5 fruit fly cellular contexts compared by ENCODE assay signal in the genomic region with DNA sequence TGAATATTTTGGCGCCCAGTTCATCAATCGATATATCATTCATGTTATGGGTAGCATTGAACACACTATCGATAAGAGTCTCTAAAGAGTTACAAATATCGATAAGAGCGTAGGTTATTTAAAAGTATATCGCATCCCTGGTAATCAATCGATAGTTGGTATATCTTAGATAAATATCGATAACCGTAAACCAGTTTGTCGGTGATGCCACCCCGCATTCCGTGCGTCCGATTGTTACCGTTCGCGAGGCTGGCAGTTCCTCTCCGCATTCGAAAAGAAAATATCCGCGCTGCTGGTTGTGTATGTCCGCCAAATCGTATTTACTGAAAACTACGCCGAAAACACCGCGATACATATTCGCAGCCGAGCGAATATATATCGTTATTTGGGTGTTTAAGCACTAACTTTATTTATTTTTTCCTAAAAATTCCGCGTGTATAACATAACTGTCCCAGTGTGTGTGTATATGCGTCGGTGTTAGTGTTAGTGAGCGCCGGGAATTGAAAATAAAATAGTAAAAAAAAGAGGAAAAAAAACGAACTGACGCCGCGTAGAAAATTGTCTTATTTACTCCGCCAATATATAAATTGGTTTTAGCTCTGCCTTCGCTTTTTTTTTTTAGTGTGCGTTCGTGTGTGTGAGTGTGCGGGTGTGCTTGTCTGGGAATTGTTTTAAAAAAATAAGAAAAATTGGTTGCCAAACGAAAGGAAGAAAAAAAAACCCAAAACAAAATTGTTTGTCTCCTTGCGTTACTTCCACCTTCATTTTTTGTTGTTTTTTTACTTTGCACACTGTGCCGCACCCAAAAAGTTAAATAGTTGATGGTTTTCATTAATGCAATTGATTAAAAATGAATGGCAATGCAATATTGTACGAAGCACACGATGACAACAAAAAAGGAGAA.
TF ChIP-seq lines count a peak whose summit lies in the region.

TSS of gene Nrg (plus strand) at position 253 of the 904 bp plus-strand sequence.

TF ChIP-seq in whole organism, adult, 20 proteins besides CTCF, POLR2A, EP300 and RAD21 (continued from another document):
- TF ChIP-seq cic (GFP tag; optimal IDR thresholded peaks at IDR 0.05; lab: Kevin White, UChicago) (peak; percentile 11), ovo (GFP tag; optimal IDR thresholded peaks at IDR 0.05; lab: Kevin White, UChicago) (peak; percentile 3), CG7045 (GFP tag; optimal IDR thresholded peaks at IDR 0.05; lab: Kevin White, UChicago) (no peak), tj (GFP tag; optimal IDR thresholded peaks at IDR 0.05; lab: Kevin White, UChicago) (peak; percentile 21)

TF ChIP-seq in whole organism, embryonic, 481 proteins besides CTCF, POLR2A, EP300 and RAD21 (continued from another document and continues in another):
- TF ChIP-seq CG17359 (tag; optimal IDR thresholded peaks at IDR 0.05; lab: Kevin White, UChicago) (peak; percentile 22), CG31441 (GFP tag; IDR thresholded peaks at IDR 0.05; lab: Robert Waterston, UW) (0 out of 2 replicates have a peak, but pooled peaks have one; percentile 41), Sin3A (optimal IDR thresholded peaks at IDR 0.05; lab: Kevin White, UChicago) (peak; percentile 10), pzg (GFP tag; optimal IDR thresholded peaks at IDR 0.05; lab: Kevin White, UChicago) (peak; percentile 99), CG30403 (GFP tag; optimal IDR thresholded peaks at IDR 0.05; lab: Kevin White, UChicago) (no peak), CG33557 (GFP tag; optimal IDR thresholded peaks at IDR 0.05; lab: Kevin White, UChicago) (no peak), CG31224 (GFP tag; IDR thresholded peaks at IDR 0.05; lab: Robert Waterston, UW) (no peak), slbo (GFP tag; IDR thresholded peaks at IDR 0.05; lab: Robert Waterston, UW) (peak; percentile 43), Oaz (GFP tag; IDR thresholded peaks at IDR 0.05; lab: Robert Waterston, UW) (no peak), HLH4C (GFP tag; IDR thresholded peaks at IDR 0.05; lab: Robert Waterston, UW; ENCODE audit: partially characterized antibody) (peak; percentile 99), Xrp1 (GFP tag; IDR thresholded peaks at IDR 0.05; lab: Robert Waterston, UW) (no peak), CG17328 (GFP tag; IDR thresholded peaks at IDR 0.05; lab: Robert Waterston, UW) (0 out of 2 replicates have a peak, but pooled peaks have one; percentile 28), Eip74EF (GFP tag; optimal IDR thresholded peaks at IDR 0.05; lab: Kevin White, UChicago) (peak in 1 of 2 experiments; percentile 24), CG17829 (tag; optimal IDR thresholded peaks at IDR 0.05; lab: Kevin White, UChicago) (peak; percentile 56), mld (GFP tag; IDR thresholded peaks at IDR 0.05; lab: Robert Waterston, UW; ENCODE audit: partially characterized antibody) (peak; percentile 98), p53 (GFP tag; optimal IDR thresholded peaks at IDR 0.05; lab: Kevin White, UChicago) (no peak), CG17385 (GFP tag; optimal IDR thresholded peaks at IDR 0.05; lab: Kevin White, UChicago) (peak; percentile 13), Xbp1 (GFP tag; optimal IDR thresholded peaks at IDR 0.05; lab: Kevin White, UChicago) (peak; percentile 21), ttk (GFP tag; IDR thresholded peaks at IDR 0.05; lab: Robert Waterston, UW) (no peak), Myb (GFP tag; optimal IDR thresholded peaks at IDR 0.05; lab: Kevin White, UChicago) (peak; percentile 86), fu2 (GFP tag; optimal IDR thresholded peaks at IDR 0.05; lab: Kevin White, UChicago) (no peak), ci (GFP tag; IDR thresholded peaks at IDR 0.05; lab: Robert Waterston, UW) (peak; percentile 80; the same call in 2 of the 3 replicates), CG10321 (GFP tag; IDR thresholded peaks at IDR 0.05; lab: Robert Waterston, UW) (no peak), Gsc (GFP tag; IDR thresholded peaks at IDR 0.05; lab: Robert Waterston, UW) (no peak), NK7.1 (GFP tag; optimal IDR thresholded peaks at IDR 0.05; lab: Kevin White, UChicago) (no peak), CG34422 (GFP tag; IDR thresholded peaks at IDR 0.05; lab: Robert Waterston, UW) (peak; percentile 73; the same call in 2 of the 3 replicates), CG10209 (GFP tag; optimal IDR thresholded peaks at IDR 0.05; lab: Kevin White, UChicago) (no peak), CG4854 (GFP tag; optimal IDR thresholded peaks at IDR 0.05; lab: Kevin White, UChicago) (no peak)

TF ChIP-seq in whole organism, prepupa, 60 proteins besides CTCF, POLR2A, EP300 and RAD21 (continued from another document and continues in another):
- TF ChIP-seq dac (GFP tag; optimal IDR thresholded peaks at IDR 0.05; lab: Kevin White, UChicago), result no peak
- TF ChIP-seq OdsH (GFP tag; optimal IDR thresholded peaks at IDR 0.05; lab: Kevin White, UChicago), result peak; percentile 10
- TF ChIP-seq cyc (GFP tag; optimal IDR thresholded peaks at IDR 0.05; lab: Kevin White, UChicago), result no peak
- TF ChIP-seq CG31627 (GFP tag; optimal IDR thresholded peaks at IDR 0.05; lab: Kevin White, UChicago), result no peak
- TF ChIP-seq CG11762 (GFP tag; optimal IDR thresholded peaks at IDR 0.05; lab: Kevin White, UChicago; ENCODE audit: insufficient read depth), result no peak
- TF ChIP-seq Eip93F (GFP tag; optimal IDR thresholded peaks at IDR 0.05; lab: Kevin White, UChicago), result no peak
- TF ChIP-seq Hr39 (GFP tag; optimal IDR thresholded peaks at IDR 0.05; lab: Kevin White, UChicago), result no peak
- TF ChIP-seq CG6808 (GFP tag; optimal IDR thresholded peaks at IDR 0.05; lab: Kevin White, UChicago), result peak; percentile 100
- TF ChIP-seq esn (GFP tag; optimal IDR thresholded peaks at IDR 0.05; lab: Kevin White, UChicago), result peak; percentile 15
- peak; percentile 3 for TF ChIP-seq CG32006 (GFP tag; optimal IDR thresholded peaks at IDR 0.05; lab: Kevin White, UChicago)
- no peak for TF ChIP-seq Lpt (GFP tag; optimal IDR thresholded peaks at IDR 0.05; lab: Kevin White, UChicago)
- no peak for TF ChIP-seq net (GFP tag; optimal IDR thresholded peaks at IDR 0.05; lab: Kevin White, UChicago)
- TF ChIP-seq Eip75B (GFP tag; optimal IDR thresholded peaks at IDR 0.05; lab: Kevin White, UChicago), result no peak
- TF ChIP-seq Ets96B (tag; optimal IDR thresholded peaks at IDR 0.05; lab: Kevin White, UChicago), result no peak
- no peak for TF ChIP-seq CG34406 (GFP tag; optimal IDR thresholded peaks at IDR 0.05; lab: Kevin White, UChicago)
- no peak for TF ChIP-seq CG8632 (GFP tag; optimal IDR thresholded peaks at IDR 0.05; lab: Kevin White, UChicago)
- no peak for TF ChIP-seq CG6792 (GFP tag; optimal IDR thresholded peaks at IDR 0.05; lab: Kevin White, UChicago)
- no peak for TF ChIP-seq Hr4 (GFP tag; optimal IDR thresholded peaks at IDR 0.05; lab: Kevin White, UChicago)
- 0 out of 2 replicates have a peak, but pooled peaks have one; percentile 11 for TF ChIP-seq CG15336 (GFP tag; IDR thresholded peaks at IDR 0.05; lab: Robert Waterston, UW)
- no peak for TF ChIP-seq CG11902 (GFP tag; optimal IDR thresholded peaks at IDR 0.05; lab: Kevin White, UChicago)
- no peak for TF ChIP-seq CG8319 (GFP tag; optimal IDR thresholded peaks at IDR 0.05; lab: Kevin White, UChicago)
- TF ChIP-seq CG8119 (GFP tag; IDR thresholded peaks at IDR 0.05; lab: Robert Waterston, UW), result 0 out of 3 replicates have a peak, but pooled peaks have one; percentile 46
- TF ChIP-seq CG11294 (GFP tag; IDR thresholded peaks at IDR 0.05; lab: Robert Waterston, UW), result no peak
- no peak for TF ChIP-seq Sox102F (GFP tag; optimal IDR thresholded peaks at IDR 0.05; lab: Kevin White, UChicago)
- TF ChIP-seq CG10631 (GFP tag; optimal IDR thresholded peaks at IDR 0.05; lab: Kevin White, UChicago), result no peak
- no peak for TF ChIP-seq lz (GFP tag; optimal IDR thresholded peaks at IDR 0.05; lab: Kevin White, UChicago)
- no peak for TF ChIP-seq Ets21C (GFP tag; optimal IDR thresholded peaks at IDR 0.05; lab: Kevin White, UChicago)
- TF ChIP-seq eg (GFP tag; IDR thresholded peaks at IDR 0.05; lab: Robert Waterston, UW), result 0 out of 3 replicates have a peak, but pooled peaks have one; percentile 47
- TF ChIP-seq achi (GFP tag; optimal IDR thresholded peaks at IDR 0.05; lab: Kevin White, UChicago), result no peak
- peak; percentile 36 for TF ChIP-seq fkh (GFP tag; optimal IDR thresholded peaks at IDR 0.05; lab: Kevin White, UChicago)
- TF ChIP-seq Eip78C (GFP tag; lab: Kevin White, UChicago), result peak; percentile 78

TF ChIP-seq in whole organism, pupa, 21 proteins besides CTCF, POLR2A, EP300 and RAD21 (continued from another document):
- TF ChIP-seq gl (tag; optimal IDR thresholded peaks at IDR 0.05; lab: Kevin White, UChicago) (no peak), Ets98B (GFP tag; IDR thresholded peaks at IDR 0.05; lab: Robert Waterston, UW) (no peak; the same call in 1 of the 2 replicates), CG32121 (GFP tag; IDR thresholded peaks at IDR 0.05; lab: Robert Waterston, UW) (peak; percentile 50)

TF ChIP-seq in whole organism, wandering third instar larva, 38 proteins besides CTCF, POLR2A, EP300 and RAD21 (continued from another document):
- TF ChIP-seq Hnf4 (GFP tag; optimal IDR thresholded peaks at IDR 0.05; lab: Kevin White, UChicago) (peak; percentile 28), GATAd (GFP tag; optimal IDR thresholded peaks at IDR 0.05; lab: Kevin White, UChicago) (no peak), dmrt93B (GFP tag; optimal IDR thresholded peaks at IDR 0.05; lab: Kevin White, UChicago) (no peak), brk (GFP tag; optimal IDR thresholded peaks at IDR 0.05; lab: Kevin White, UChicago) (peak; percentile 64)
